Worm (Caenorhabditis elegans): ENCODE results near the gene F18G5.1.

DNA sequence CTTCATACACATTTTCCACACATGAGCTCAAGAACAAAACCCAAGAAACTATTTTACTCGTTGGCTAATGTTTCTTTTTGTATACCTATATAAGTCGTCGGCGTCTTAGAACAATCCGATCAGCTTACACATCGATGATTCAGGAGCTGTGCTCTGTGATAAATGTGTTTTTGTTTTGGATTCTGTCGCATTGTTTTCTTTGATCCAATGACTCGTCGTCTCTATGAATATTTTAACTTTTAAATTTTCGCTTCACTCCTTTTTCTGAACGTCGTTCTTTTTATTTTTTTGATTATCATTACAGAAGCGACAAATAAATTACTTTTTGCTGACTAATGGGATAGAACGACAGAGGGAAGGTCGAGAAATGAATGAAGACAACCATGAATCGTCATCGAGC is 31.7 kb downstream of the F18G5.1 start, which contains the start of gene B0416.3:
- TF ChIP-seq flt-1 (GFP tag; IDR thresholded peaks at IDR 0.05) (no peak), hmg-4 (GFP tag; optimal IDR thresholded peaks at IDR 0.05) (no peak), tbx-37 (GFP tag; conservative IDR thresholded peaks at IDR 0.05) (no peak), hmbx-1 (tag; optimal IDR thresholded peaks at IDR 0.05) (no peak), sea-1 (GFP tag; conservative IDR thresholded peaks at IDR 0.05) (no peak), ama-1 (optimal IDR thresholded peaks at IDR 0.05) (no peak), B0310.2 (tag; optimal IDR thresholded peaks at IDR 0.05) (no peak), F13C5.2 (tag; optimal IDR thresholded peaks at IDR 0.05) (no peak), tra-4 (tag; optimal IDR thresholded peaks at IDR 0.05) (no peak), ets-7 (tag; optimal IDR thresholded peaks at IDR 0.05) (no peak), ceh-13 (GFP tag; optimal IDR thresholded peaks at IDR 0.05) (no peak), scrt-1 (GFP tag; IDR thresholded peaks at IDR 0.05) (no peak), aly-1 (tag; optimal IDR thresholded peaks at IDR 0.05) (no peak)

All from whole organism, early embryonic.